Worm (Caenorhabditis elegans) whole organism, L4 larva: Measurements from ENCODE around the gene acs-9.

Source experiments
- D1046.2 ChIP-seq: fragments of 200-800 bp; sonication (Bioruptor generic); IDR thresholded peaks from 2 replicates; pipeline ENCODE4 v1.3.6; 2022; ENCODE audit warnings: missing genetic modification characterization, missing compliant biosample characterization
- F10B5.3 ChIP-seq: sonication (generic microtip); optimal IDR thresholded peaks from 2 replicates; lab custom pipeline; 2016; ENCODE audit warnings: mild to moderate bottlenecking, missing genetic modification characterization, missing compliant biosample characterization
- F44E2.7 ChIP-seq: fragments of 200-800 bp; sonication (Bioruptor generic); IDR thresholded peaks from 2 replicates; pipeline ENCODE4 v2.1.2; 2022; ENCODE audit warnings: missing genetic modification characterization, missing compliant biosample characterization
- R02D3.7 ChIP-seq: fragments of 150-350 bp; sonication (generic microtip); optimal IDR thresholded peaks from 3 replicates; lab custom pipeline; 2014; ENCODE audit warnings: missing biosample characterization, missing genetic modification characterization
- Y75B8A.6 ChIP-seq: fragments of 200-800 bp; sonication (Bioruptor generic); IDR thresholded peaks from 2 replicates; pipeline ENCODE4 v1.3.6; 2022; ENCODE audit warnings: missing genetic modification reagents, missing genetic modification characterization, missing compliant biosample characterization
- ZK337.2 ChIP-seq: fragments of 200-800 bp; sonication (Bioruptor generic); IDR thresholded peaks from 2 replicates; pipeline ENCODE4 v1.3.6; 2022; ENCODE audit warnings: missing genetic modification reagents, missing genetic modification characterization, missing compliant biosample characterization
- ZK546.5 ChIP-seq, 2 experiments: sonication (generic microtip); optimal IDR thresholded peaks; 2 replicates each; lab custom pipeline; 2017; ENCODE audit warnings: missing biosample characterization in 2 of 2, missing genetic modification characterization in 2 of 2
- aha-1 ChIP-seq: fragments of 150-350 bp; peaks from one replicate; lab custom pipeline; 2014; ENCODE audit warnings: missing biosample characterization, missing genetic modification characterization
- aly-2 ChIP-seq: sonication (generic microtip); optimal IDR thresholded peaks from 2 replicates; lab custom pipeline; 2018; ENCODE audit warnings: missing biosample characterization, missing genetic modification characterization
- ama-1 ChIP-seq: fragments of 150-350 bp; optimal IDR thresholded peaks from 2 replicates; lab custom pipeline; 2014; ENCODE audit warnings: inconsistent platforms, mixed read lengths
- arid-1 ChIP-seq: fragments of 200-800 bp; sonication (Bioruptor generic); conservative IDR thresholded peaks from 2 replicates; pipeline ENCODE4 v1.3.6; 2022; ENCODE audit warnings: missing genetic modification reagents, missing genetic modification characterization, missing compliant biosample characterization
- ceh-20 ChIP-seq: fragments of 200-800 bp; sonication (Bioruptor generic); IDR thresholded peaks from 2 replicates; pipeline ENCODE4 v1.3.6; 2022; ENCODE audit warnings: missing genetic modification reagents, missing genetic modification characterization, missing compliant biosample characterization
- ceh-28 ChIP-seq: fragments of 150-350 bp; optimal IDR thresholded peaks from 2 replicates; lab custom pipeline; 2014; ENCODE audit warnings: missing biosample characterization, missing genetic modification reagents, missing genetic modification characterization
- ceh-82 ChIP-seq: sonication (generic microtip); optimal IDR thresholded peaks from 2 replicates; lab custom pipeline; 2017; ENCODE audit warnings: missing biosample characterization, missing genetic modification characterization
- ces-1 ChIP-seq: fragments of 150-350 bp; sonication (generic microtip); optimal IDR thresholded peaks from 4 replicates; lab custom pipeline; 2014; ENCODE audit warnings: missing biosample characterization, missing genetic modification reagents, missing genetic modification characterization
- cey-2 ChIP-seq: sonication (generic microtip); optimal IDR thresholded peaks from 3 replicates; lab custom pipeline; 2017; ENCODE audit warnings: missing genetic modification characterization, mild to moderate bottlenecking, missing compliant biosample characterization, antibody characterized with exemption, borderline replicate concordance; ENCODE audit not compliant: insufficient read depth
- ctbp-1 ChIP-seq: fragments of 200-800 bp; sonication (Bioruptor generic); IDR thresholded peaks from 2 replicates; pipeline ENCODE4 v1.3.6; 2022; ENCODE audit warnings: missing genetic modification reagents, missing genetic modification characterization, missing compliant biosample characterization
- daf-16 ChIP-seq, 3 experiments: sonication (generic microtip); optimal IDR thresholded peaks; 2 replicates each; lab custom pipeline; 2016 to 2017; ENCODE audit warnings: missing genetic modification characterization in 3 of 3, missing genetic modification reagents in 3 of 3, mild to moderate bottlenecking in 2 of 3, missing compliant biosample characterization in 2 of 3, missing biosample characterization in 1 of 3, moderate library complexity in 1 of 3
- daf-8 ChIP-seq: fragments of 200-800 bp; sonication (Bioruptor generic); IDR thresholded peaks from 2 replicates; pipeline ENCODE4 v1.3.6; 2022; ENCODE audit warnings: missing genetic modification characterization, missing compliant biosample characterization
- dpl-1 ChIP-seq: fragments of 150-350 bp; optimal IDR thresholded peaks from 2 replicates; lab custom pipeline; 2014; ENCODE audit warnings: missing biosample characterization, missing genetic modification reagents, missing genetic modification characterization
- egl-43 ChIP-seq: fragments of 200-800 bp; sonication (Bioruptor generic); IDR thresholded peaks from 2 replicates; pipeline ENCODE4 v1.3.6; 2022; ENCODE audit warnings: missing genetic modification reagents, missing genetic modification characterization, missing compliant biosample characterization
- jun-1 ChIP-seq: fragments of 150-350 bp; optimal IDR thresholded peaks from 2 replicates; lab custom pipeline; 2014; ENCODE audit warnings: missing biosample characterization, missing genetic modification reagents, missing genetic modification characterization
- lin-15B ChIP-seq: fragments of 150-350 bp; sonication (generic microtip); optimal IDR thresholded peaks from 3 replicates; lab custom pipeline; 2014; ENCODE audit warnings: missing biosample characterization, missing genetic modification characterization
- lin-29 ChIP-seq: fragments of 200-800 bp; sonication (Bioruptor generic); IDR thresholded peaks from 2 replicates; pipeline ENCODE4 v1.3.6; 2022; ENCODE audit warnings: missing genetic modification reagents, missing genetic modification characterization, missing compliant biosample characterization
- lin-38 ChIP-seq: fragments of 200-800 bp; sonication (Bioruptor generic); IDR thresholded peaks from 2 replicates; pipeline ENCODE4 v1.3.6; 2022; ENCODE audit warnings: missing genetic modification reagents, missing genetic modification characterization, missing compliant biosample characterization
- mdl-1 ChIP-seq, 2 experiments: fragments of 150-350 bp in 1 of 2; sonication (generic microtip) in 1 of 2; optimal IDR thresholded peaks; 2 replicates each; lab custom pipeline; 2014 to 2017; ENCODE audit warnings: missing biosample characterization in 2 of 2, missing genetic modification characterization in 2 of 2
- mep-1 ChIP-seq: fragments of 150-350 bp; sonication (generic microtip); optimal IDR thresholded peaks from 3 replicates; lab custom pipeline; 2014; ENCODE audit warnings: missing biosample characterization, missing genetic modification characterization
- mes-2 ChIP-seq: sonication (generic microtip); optimal IDR thresholded peaks from 2 replicates; lab custom pipeline; 2016; ENCODE audit warnings: missing genotype, mild to moderate bottlenecking, missing genetic modification characterization, missing compliant biosample characterization; ENCODE audit not compliant: poor library complexity, severe bottlenecking
- mxl-2 ChIP-seq: fragments of 200-800 bp; sonication (Bioruptor generic); conservative IDR thresholded peaks from 2 replicates; pipeline ENCODE4 v1.3.6; 2022; ENCODE audit warnings: missing genetic modification reagents, missing genetic modification characterization, missing compliant biosample characterization
- mxl-3 ChIP-seq: fragments of 200-800 bp; sonication (Bioruptor generic); optimal IDR thresholded peaks from 2 replicates; lab custom pipeline; 2018; ENCODE audit warnings: mild to moderate bottlenecking, missing genetic modification characterization, missing compliant biosample characterization
- nhr-10 ChIP-seq: fragments of 150-350 bp; optimal IDR thresholded peaks from 2 replicates; lab custom pipeline; 2014; ENCODE audit warnings: missing biosample characterization, missing genetic modification characterization
- nhr-102 ChIP-seq: sonication (generic microtip); optimal IDR thresholded peaks from 2 replicates; lab custom pipeline; 2016; ENCODE audit warnings: mild to moderate bottlenecking, missing genetic modification characterization, moderate library complexity, missing compliant biosample characterization
- nhr-111 ChIP-seq: fragments of 200-800 bp; sonication (Bioruptor generic); optimal IDR thresholded peaks from 2 replicates; lab custom pipeline; 2018; ENCODE audit warnings: mild to moderate bottlenecking, missing genetic modification characterization, missing compliant biosample characterization
- nhr-25 ChIP-seq: sonication (generic microtip); optimal IDR thresholded peaks from 2 replicates; lab custom pipeline; 2017; ENCODE audit warnings: missing genetic modification characterization, mild to moderate bottlenecking, missing compliant biosample characterization, antibody characterized with exemption, moderate library complexity, borderline replicate concordance; ENCODE audit not compliant: insufficient read depth
- nhr-41 ChIP-seq: fragments of 200-800 bp; sonication (Bioruptor generic); IDR thresholded peaks from 2 replicates; pipeline ENCODE4 v1.3.6; 2022; ENCODE audit warnings: missing genetic modification reagents, missing genetic modification characterization, missing compliant biosample characterization
- nhr-42 ChIP-seq: fragments of 200-800 bp; sonication (Bioruptor generic); IDR thresholded peaks from 2 replicates; pipeline ENCODE4 v1.3.6; 2022; ENCODE audit warnings: missing genetic modification characterization, missing compliant biosample characterization
- nhr-76 ChIP-seq: fragments of 150-350 bp; optimal IDR thresholded peaks from 2 replicates; lab custom pipeline; 2014; ENCODE audit warnings: missing biosample characterization, missing genetic modification characterization
- sdz-12 ChIP-seq: fragments of 200-800 bp; sonication (Bioruptor generic); optimal IDR thresholded peaks from 2 replicates; lab custom pipeline; 2018; ENCODE audit warnings: mild to moderate bottlenecking, missing genetic modification characterization, missing compliant biosample characterization
- snpc-1.2 ChIP-seq: fragments of 200-800 bp; sonication (Bioruptor generic); IDR thresholded peaks from 2 replicates; pipeline ENCODE4 v1.3.6; 2022; ENCODE audit warnings: missing genetic modification reagents, missing genetic modification characterization, missing compliant biosample characterization
- snpc-4 ChIP-seq: fragments of 150-350 bp; optimal IDR thresholded peaks from 2 replicates; lab custom pipeline; 2014; ENCODE audit warnings: missing biosample characterization, missing genetic modification characterization
- spr-3 ChIP-seq: fragments of 200-800 bp; sonication (Bioruptor generic); optimal IDR thresholded peaks from 2 replicates; lab custom pipeline; 2018; ENCODE audit warnings: mild to moderate bottlenecking, missing genetic modification characterization, missing compliant biosample characterization
- unc-130 ChIP-seq: sonication (generic microtip); optimal IDR thresholded peaks from 2 replicates; lab custom pipeline; 2016; ENCODE audit warnings: missing genetic modification reagents, missing genetic modification characterization, missing compliant biosample characterization
- unc-39 ChIP-seq: sonication (generic microtip); optimal IDR thresholded peaks from 2 replicates; lab custom pipeline; 2017; ENCODE audit warnings: missing biosample characterization, missing genetic modification characterization
- unc-62 ChIP-seq, 3 experiments: fragments of 150-350 bp in 1 of 3; sonication (generic microtip); optimal IDR thresholded peaks in 2 of 3; peaks in 1 of 3; 1 replicate in 1 of 3; 2 replicates in 2 of 3; lab custom pipeline; 2014 to 2017; ENCODE audit warnings: missing biosample characterization in 3 of 3, missing genetic modification characterization in 3 of 3, missing genetic modification reagents in 3 of 3, missing genotype in 1 of 3
- vab-7 ChIP-seq: fragments of 200-800 bp; sonication (Bioruptor generic); IDR thresholded peaks from 2 replicates; pipeline ENCODE4 v1.3.6; 2022; ENCODE audit warnings: missing genetic modification reagents, missing genetic modification characterization, missing compliant biosample characterization
- zag-1 ChIP-seq: fragments of 150-350 bp; optimal IDR thresholded peaks from 2 replicates; lab custom pipeline; 2014; ENCODE audit warnings: missing biosample characterization, missing genetic modification characterization
- zfp-3 ChIP-seq: fragments of 200-800 bp; sonication (Bioruptor generic); conservative IDR thresholded peaks from 2 replicates; pipeline ENCODE4 v1.3.6; 2022; ENCODE audit warnings: missing genetic modification reagents, missing genetic modification characterization, missing compliant biosample characterization
- zip-2 ChIP-seq: fragments of 150-350 bp; optimal IDR thresholded peaks from 2 replicates; lab custom pipeline; 2014; ENCODE audit warnings: missing biosample characterization, missing genetic modification characterization

acs-9 gene

DNA sequence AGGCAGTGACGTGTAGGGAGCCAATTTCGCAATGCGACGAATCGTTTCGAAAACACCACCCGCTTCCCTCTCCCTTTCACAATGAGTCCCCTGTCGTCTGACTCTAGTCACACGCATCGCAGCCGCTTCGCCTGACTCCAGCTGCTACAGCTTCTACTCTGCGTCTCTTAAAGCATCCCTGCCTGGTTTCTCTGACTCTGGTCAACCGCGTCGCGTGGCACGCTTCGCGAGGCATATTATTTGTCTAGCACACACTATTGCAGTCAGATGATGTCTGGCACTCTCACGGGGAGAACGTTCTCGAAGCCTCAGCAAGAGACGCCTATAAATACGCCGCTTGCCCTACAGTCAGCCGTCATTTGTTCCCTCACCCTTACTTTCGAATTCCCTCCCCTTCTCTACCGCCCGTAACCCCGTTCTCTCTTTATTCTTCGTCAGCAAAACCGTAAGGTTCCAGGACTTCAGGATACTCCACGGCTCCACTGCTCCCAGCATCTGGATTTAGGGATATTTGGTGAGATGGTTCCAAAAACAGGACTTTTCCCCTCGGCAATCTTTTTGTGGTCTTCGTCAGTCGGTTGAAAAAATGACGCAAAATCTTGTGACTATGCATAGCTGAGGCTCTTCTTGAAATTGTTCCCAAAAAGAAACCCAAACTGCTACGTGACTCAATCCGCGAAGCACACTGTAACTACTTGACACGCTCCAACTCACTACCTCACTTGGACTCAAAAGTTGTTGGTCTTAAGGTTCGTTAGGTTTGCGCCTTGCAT lies 49.4 kb upstream of the acs-9 start (continued):
- TF ChIP-seq arid-1 (GFP tag; lab: Robert Waterston, UW) (no peak; the same call in none of the 2 replicates), unc-62 (GFP tag; optimal IDR thresholded peaks at IDR 0.05 in 1 of 2; lab: Kevin White, UChicago) (peak; percentile 34 to 100), unc-62 (tag; optimal IDR thresholded peaks at IDR 0.05; lab: Kevin White, UChicago) (no peak), aly-2 (tag; lab: Kevin White, UChicago) (no peak), egl-43 (peak; percentile 90), F44E2.7 (GFP tag; lab: Robert Waterston, UW) (no peak), ctbp-1 (GFP tag; lab: Robert Waterston, UW) (peak; percentile 96), mxl-2 (GFP tag; lab: Robert Waterston, UW) (peak; percentile 47; the same call in 1 of the 2 replicates), cey-2 (tag; lab: Kevin White, UChicago) (no peak), zag-1 (tag; lab: Kevin White, UChicago) (peak; percentile 74), nhr-42 (peak; percentile 91), nhr-10 (tag; lab: Kevin White, UChicago) (peak; percentile 85), zfp-3 (GFP tag; lab: Robert Waterston, UW) (peak; percentile 85), vab-7 (GFP tag; lab: Robert Waterston, UW) (peak; percentile 85), Y75B8A.6 (GFP tag; lab: Robert Waterston, UW) (0 out of 2 replicates have a peak, but pooled peaks have one; percentile 29), jun-1 (tag; lab: Kevin White, UChicago) (peak; percentile 92), ZK546.5 (tag; optimal IDR thresholded peaks at IDR 0.05; lab: Kevin White, UChicago) (peak in 1 of 2 experiments; percentile 32), mdl-1 (tag; optimal IDR thresholded peaks at IDR 0.05; lab: Kevin White, UChicago) (peak; percentile 97 to 98), lin-15B (tag; lab: Kevin White, UChicago) (no peak), mep-1 (peak; percentile 99), snpc-1.2 (GFP tag; lab: Robert Waterston, UW) (no peak), ceh-20 (GFP tag; lab: Robert Waterston, UW) (peak; percentile 98), aha-1 (tag; lab: Kevin White, UChicago) (peak; percentile 98), mes-2 (tag; lab: Kevin White, UChicago) (peak; percentile 78), ama-1 (lab: Kevin White, UChicago) (peak; percentile 100), D1046.2 (GFP tag; lab: Robert Waterston, UW) (peak; percentile 77; the same call in 1 of the 2 replicates), dpl-1 (GFP tag; lab: Kevin White, UChicago) (peak; percentile 68), nhr-111 (GFP tag; lab: Kevin White, UChicago) (no peak), ZK337.2 (GFP tag; lab: Robert Waterston, UW) (0 out of 2 replicates have a peak, but pooled peaks have one; percentile 21), snpc-4 (tag; lab: Kevin White, UChicago) (peak; percentile 47), nhr-25 (tag; lab: Kevin White, UChicago) (peak; percentile 97), unc-39 (tag; lab: Kevin White, UChicago) (no peak), F10B5.3 (tag; lab: Kevin White, UChicago) (peak; percentile 90), ces-1 (GFP tag; lab: Kevin White, UChicago) (no peak), R02D3.7 (no peak), sdz-12 (peak; percentile 21), mxl-3 (peak; percentile 82), unc-130 (GFP tag; lab: Kevin White, UChicago) (no peak), ceh-82 (no peak), daf-8 (no peak; the same call in 1 of the 2 replicates), lin-38 (GFP tag; lab: Robert Waterston, UW) (peak; percentile 71), nhr-76 (tag; lab: Kevin White, UChicago) (peak; percentile 6), ceh-28 (tag; lab: Kevin White, UChicago) (peak; percentile 67), nhr-102 (tag; lab: Kevin White, UChicago) (peak; percentile 95), spr-3 (peak; percentile 74), lin-29 (GFP tag; lab: Robert Waterston, UW) (peak; percentile 66; the same call in 1 of the 2 replicates), zip-2 (tag; lab: Kevin White, UChicago) (peak; percentile 77), nhr-41 (GFP tag; lab: Robert Waterston, UW) (peak; percentile 16; the same call in 1 of the 2 replicates), daf-16 (GFP tag; optimal IDR thresholded peaks at IDR 0.05; lab: Kevin White, UChicago) (peak; percentile 48 to 96), daf-16 (tag; optimal IDR thresholded peaks at IDR 0.05; lab: Kevin White, UChicago) (peak; percentile 86)
